Worm (Caenorhabditis elegans) whole organism, dauer: Measurements from ENCODE around the gene mls-1.

Source experiments
- unc-62 ChIP-seq: sonication (generic microtip); optimal IDR thresholded peaks from 2 replicates; lab custom pipeline; 2017; ENCODE audit warnings: missing biosample characterization, missing genetic modification reagents, missing genetic modification characterization

The mls-1 gene

ce11 chrIII:7497782-7498266 is 37.7 kb downstream of the mls-1 start, which contains the start of gene cgh-1:
Gene cgh-1, minus strand, starts transcription at chrIII:7497832.
- TF ChIP-seq unc-62 (GFP tag; lab: Kevin White, UChicago): no peak

- no peak for TF ChIP-seq unc-62 (GFP tag; lab: Kevin White, UChicago)
Measured at ce11 chrIII:7498346-7498745, 38.2 kb downstream of the mls-1 start.

- TF ChIP-seq unc-62 (GFP tag; lab: Kevin White, UChicago): no peak
Measured at ce11 chrIII:7499421-7499902, 39.3 kb downstream of the mls-1 start, which contains the start of the genes C07H6.9 and sap-140. Gene C07H6.9, minus strand, starts transcription at chrIII:7499471. Gene sap-140, plus strand, starts transcription at chrIII:7499738.

DNA sequence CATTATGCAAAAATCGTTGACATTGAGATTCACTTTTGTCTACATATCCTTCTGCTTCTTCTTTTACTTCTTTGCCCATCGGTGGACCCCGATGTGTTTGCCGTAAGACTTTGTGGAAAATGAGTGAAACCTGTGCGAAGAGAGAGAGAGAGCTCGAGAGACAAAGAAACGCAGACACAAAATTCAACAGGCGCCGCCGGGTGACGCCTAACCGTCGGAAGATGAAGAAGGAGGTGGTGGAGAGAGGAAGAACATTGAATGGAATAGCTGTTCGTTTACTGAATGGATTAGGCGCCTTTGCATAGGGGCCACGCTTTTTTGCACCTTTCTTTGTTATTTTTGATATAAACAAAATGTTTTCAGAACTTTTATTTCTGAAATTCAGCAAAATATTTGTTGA is 46.8 kb downstream of the mls-1 start:
- TF ChIP-seq unc-62 (GFP tag; lab: Kevin White, UChicago): no peak

ce11 chrIII:7508128-7508635 is 48.0 kb downstream of the mls-1 start, which contains the start of gene cls-1:
Gene cls-1, plus strand, starts transcription at chrIII:7508178.
- TF ChIP-seq unc-62 (GFP tag; lab: Kevin White, UChicago): no peak
